Worm (Caenorhabditis elegans): ENCODE measurements around the gene F58G1.7.

The F58G1.7 gene

DNA sequence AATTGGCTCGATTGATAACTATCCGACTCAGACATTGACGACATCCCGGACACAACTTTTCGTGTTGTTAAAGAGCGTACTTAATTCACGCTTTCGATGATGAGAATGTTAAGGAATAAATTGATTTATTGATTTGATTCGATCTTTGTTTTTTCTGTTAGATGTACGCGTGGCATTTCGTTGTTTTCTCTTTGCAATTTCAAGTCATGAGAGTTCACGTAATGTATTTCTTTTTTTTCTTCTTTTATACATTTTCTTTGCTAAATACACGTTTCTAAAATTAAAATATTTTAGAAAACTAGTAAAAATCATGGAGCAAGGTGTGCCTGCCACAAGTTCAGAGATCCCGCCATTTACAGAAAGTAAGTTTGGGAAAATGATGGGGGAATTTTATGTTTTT, 6.6 kb upstream of the F58G1.7 start, which contains the start of the genes Y38F1A.1 and Y38F1A.2:
Gene Y38F1A.1, minus strand, starts transcription at position 101 of the 400 bp plus-strand sequence.
Gene Y38F1A.2, plus strand, starts transcription at position 289 of the 400 bp plus-strand sequence.
- TF ChIP-seq vab-7 (GFP tag; IDR thresholded peaks at IDR 0.05) (no peak), lin-38 (GFP tag; IDR thresholded peaks at IDR 0.05) (no peak), unc-39 (tag; optimal IDR thresholded peaks at IDR 0.05) (no peak), nhr-48 (tag; optimal IDR thresholded peaks at IDR 0.05) (no peak), ces-1 (GFP tag; optimal IDR thresholded peaks at IDR 0.05) (no peak), mdt-29 (GFP tag; IDR thresholded peaks at IDR 0.05) (no peak), ama-1 (optimal IDR thresholded peaks at IDR 0.05) (no peak), egl-27 (tag; optimal IDR thresholded peaks at IDR 0.05) (no peak), lin-39 (tag; optimal IDR thresholded peaks at IDR 0.05) (no peak)

DNA sequence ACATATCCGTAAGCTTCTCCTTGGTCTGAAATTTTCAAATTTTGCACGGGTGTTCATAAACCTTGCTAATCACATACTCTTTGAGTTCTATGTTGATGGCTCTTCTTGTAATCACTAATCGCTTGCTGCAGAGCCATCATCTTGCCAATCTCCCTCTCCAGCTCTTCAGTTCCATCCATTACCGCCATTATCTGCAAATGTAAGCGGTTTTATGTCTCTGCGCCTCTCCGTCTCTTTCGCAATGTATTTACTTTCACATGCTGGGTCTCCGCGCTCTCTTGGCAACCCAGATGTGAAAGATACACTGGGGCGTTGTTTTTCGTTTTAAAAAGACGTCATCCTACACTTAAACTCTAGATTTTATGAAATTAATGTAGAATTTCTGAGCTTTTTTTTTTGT, 5.2 kb upstream of the F58G1.7 start:
- TF ChIP-seq ZK337.2 (GFP tag; IDR thresholded peaks at IDR 0.05): no peak
- TF ChIP-seq dmd-8 (GFP tag; IDR thresholded peaks at IDR 0.05): no peak
- TF ChIP-seq hlh-30 (tag; optimal IDR thresholded peaks at IDR 0.05; ENCODE audit: insufficient read depth): peak; percentile 31
- TF ChIP-seq nhr-11 (tag; optimal IDR thresholded peaks at IDR 0.05): peak; percentile 39
- no peak for TF ChIP-seq ceh-28 (tag; optimal IDR thresholded peaks at IDR 0.05)
- no peak for TF ChIP-seq zip-11 (GFP tag; IDR thresholded peaks at IDR 0.05)
- no peak for TF ChIP-seq jun-1 (tag; optimal IDR thresholded peaks at IDR 0.05)
- no peak for TF ChIP-seq tag-97 (GFP tag; IDR thresholded peaks at IDR 0.05)
- peak; percentile 49; the same call in 1 of the 2 replicates for TF ChIP-seq hmg-1.1 (GFP tag; IDR thresholded peaks at IDR 0.05)
- TF ChIP-seq hlh-11 (tag; optimal IDR thresholded peaks at IDR 0.05): peak; percentile 49
- TF ChIP-seq fkh-10 (GFP tag; optimal IDR thresholded peaks at IDR 0.05): no peak
- TF ChIP-seq lin-38 (GFP tag; IDR thresholded peaks at IDR 0.05): peak; percentile 29; the same call in 1 of the 2 replicates
- peak in 1 of 2 experiments; percentile 61 for TF ChIP-seq daf-16 (GFP tag; optimal IDR thresholded peaks at IDR 0.05)
- TF ChIP-seq daf-16 (tag; optimal IDR thresholded peaks at IDR 0.05): peak; percentile 92
- peak; percentile 14 for TF ChIP-seq nhr-28 (tag; optimal IDR thresholded peaks at IDR 0.05)
- peak; percentile 10 for TF ChIP-seq mep-1 (tag; optimal IDR thresholded peaks at IDR 0.05)
- no peak for TF ChIP-seq spr-3 (GFP tag; optimal IDR thresholded peaks at IDR 0.05)
- peak; percentile 25 for TF ChIP-seq rbr-2 (tag; optimal IDR thresholded peaks at IDR 0.05)
- TF ChIP-seq mes-2 (tag; optimal IDR thresholded peaks at IDR 0.05; ENCODE audit: poor library complexity, severe bottlenecking): peak; percentile 37
- peak in 1 of 2 experiments; percentile 42 for TF ChIP-seq lsy-2 (tag; optimal IDR thresholded peaks at IDR 0.05)
- TF ChIP-seq daf-19 (GFP tag; conservative IDR thresholded peaks at IDR 0.05): 0 out of 2 replicates have a peak, but pooled peaks have one; percentile 64
- no peak for TF ChIP-seq ceh-44 (GFP tag; IDR thresholded peaks at IDR 0.05)
- TF ChIP-seq mdl-1 (tag; optimal IDR thresholded peaks at IDR 0.05): peak in 1 of 2 experiments; percentile 29
- peak; percentile 58 for TF ChIP-seq dve-1 (tag; optimal IDR thresholded peaks at IDR 0.05; ENCODE audit: insufficient read depth)

DNA sequence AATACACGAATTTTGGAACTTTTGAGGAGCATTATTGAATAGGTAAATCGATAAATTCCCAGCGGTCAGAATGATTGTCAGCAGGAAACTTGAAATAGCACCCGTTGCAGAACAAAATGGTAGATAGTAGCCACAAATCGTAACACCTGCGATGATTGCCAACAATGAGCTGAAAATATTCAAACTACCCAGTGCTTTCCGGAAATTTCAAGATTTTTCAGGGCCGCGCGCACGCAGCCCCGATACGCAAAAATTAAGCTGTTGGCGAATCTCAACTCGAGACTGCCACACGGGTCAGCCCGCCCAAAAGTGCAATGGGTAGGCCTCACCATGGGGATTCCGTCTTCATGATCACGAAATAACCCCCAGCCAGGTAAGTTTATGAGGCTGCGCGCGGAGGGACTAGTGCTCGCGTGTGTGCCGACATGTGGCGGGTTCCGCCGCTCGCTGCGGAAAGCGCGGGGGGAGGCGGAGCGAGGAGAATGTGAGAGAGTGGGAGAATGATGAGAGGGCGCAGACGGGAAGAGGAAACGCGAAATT, 3.4 kb downstream of the F58G1.7 start:
- peak; percentile 82 for TF ChIP-seq lim-7 (GFP tag; IDR thresholded peaks at IDR 0.05)
- TF ChIP-seq ces-1 (GFP tag; optimal IDR thresholded peaks at IDR 0.05): peak; percentile 4
- TF ChIP-seq daf-8 (GFP tag; IDR thresholded peaks at IDR 0.05): peak; percentile 79; the same call in 1 of the 2 replicates
- TF ChIP-seq php-3 (GFP tag; IDR thresholded peaks at IDR 0.05): peak; percentile 87
- peak; percentile 91 for TF ChIP-seq duxl-1 (tag; optimal IDR thresholded peaks at IDR 0.05; ENCODE audit: poor library complexity)
- no peak for TF ChIP-seq attf-4 (tag; optimal IDR thresholded peaks at IDR 0.05)
- TF ChIP-seq tra-1 (GFP tag; IDR thresholded peaks at IDR 0.05): peak; percentile 91
- peak; percentile 31 for TF ChIP-seq nhr-237 (tag; optimal IDR thresholded peaks at IDR 0.05)
- peak; percentile 2 for TF ChIP-seq lin-15B (tag; optimal IDR thresholded peaks at IDR 0.05)
- TF ChIP-seq snpc-1.2 (GFP tag; IDR thresholded peaks at IDR 0.05): peak; percentile 84
- TF ChIP-seq madf-9 (GFP tag; conservative IDR thresholded peaks at IDR 0.05): peak; percentile 98
- TF ChIP-seq daf-16 (GFP tag; optimal IDR thresholded peaks at IDR 0.05): peak; percentile 88 to 91
- peak; percentile 86 for TF ChIP-seq daf-16 (tag; optimal IDR thresholded peaks at IDR 0.05)
- peak; percentile 76 for TF ChIP-seq lin-1 (GFP tag; IDR thresholded peaks at IDR 0.05)
- peak; percentile 85 for TF ChIP-seq nhr-77 (tag; optimal IDR thresholded peaks at IDR 0.05)
- no peak for TF ChIP-seq lin-39 (tag; optimal IDR thresholded peaks at IDR 0.05)
- peak; percentile 77 for TF ChIP-seq nhr-10 (tag; optimal IDR thresholded peaks at IDR 0.05)
- TF ChIP-seq hmg-1.1 (GFP tag; IDR thresholded peaks at IDR 0.05): peak; percentile 93
- peak; percentile 58; the same call in 1 of the 2 replicates for TF ChIP-seq mxl-2 (GFP tag; conservative IDR thresholded peaks at IDR 0.05)
- TF ChIP-seq dpl-1 (GFP tag; optimal IDR thresholded peaks at IDR 0.05): peak; percentile 72
- TF ChIP-seq pha-4 (GFP tag; IDR thresholded peaks at IDR 0.05): peak; percentile 95
- no peak for TF ChIP-seq pha-4 (tag; optimal IDR thresholded peaks at IDR 0.05)

Data from whole organism, L4 larva.